Worm (Caenorhabditis elegans) whole organism, L4 larva: ENCODE results near the gene C01B9.4.
"Not testable (repeated sequence)": the region's sequence is repeated elsewhere in the genome, so short reads cannot be mapped to it uniquely, and the experiment has no call there.

Experiments used
- D1046.2 ChIP-seq: fragments of 200-800 bp; sonication (Bioruptor generic); IDR thresholded peaks from 2 replicates; pipeline ENCODE4 v1.3.6; 2022; ENCODE audit warnings: missing genetic modification characterization, missing compliant biosample characterization
- F10B5.3 ChIP-seq: sonication (generic microtip); optimal IDR thresholded peaks from 2 replicates; lab custom pipeline; 2016; ENCODE audit warnings: mild to moderate bottlenecking, missing genetic modification characterization, missing compliant biosample characterization
- F26F4.8 ChIP-seq: fragments of 200-800 bp; sonication (Bioruptor generic); conservative IDR thresholded peaks from 2 replicates; pipeline ENCODE4 v1.3.6; 2022; ENCODE audit warnings: missing genetic modification characterization, missing compliant biosample characterization
- F44E2.7 ChIP-seq: fragments of 200-800 bp; sonication (Bioruptor generic); IDR thresholded peaks from 2 replicates; pipeline ENCODE4 v2.1.2; 2022; ENCODE audit warnings: missing genetic modification characterization, missing compliant biosample characterization
- T26A8.4 ChIP-seq: fragments of 200-800 bp; sonication (Bioruptor generic); IDR thresholded peaks from 2 replicates; pipeline ENCODE4 v1.3.6; 2022; ENCODE audit warnings: missing genetic modification characterization, missing compliant biosample characterization
- aha-1 ChIP-seq: fragments of 150-350 bp; peaks from one replicate; lab custom pipeline; 2014; ENCODE audit warnings: missing biosample characterization, missing genetic modification characterization
- ama-1 ChIP-seq: fragments of 150-350 bp; optimal IDR thresholded peaks from 2 replicates; lab custom pipeline; 2014; ENCODE audit warnings: inconsistent platforms, mixed read lengths
- arid-1 ChIP-seq: fragments of 200-800 bp; sonication (Bioruptor generic); conservative IDR thresholded peaks from 2 replicates; pipeline ENCODE4 v1.3.6; 2022; ENCODE audit warnings: missing genetic modification reagents, missing genetic modification characterization, missing compliant biosample characterization
- ceh-62 ChIP-seq: sonication (generic microtip); optimal IDR thresholded peaks from 2 replicates; lab custom pipeline; 2017; ENCODE audit warnings: missing biosample characterization, missing genetic modification characterization
- daf-12 ChIP-seq: fragments of 150-350 bp; optimal IDR thresholded peaks from 2 replicates; lab custom pipeline; 2014; ENCODE audit warnings: missing biosample characterization, missing genetic modification reagents, missing genetic modification characterization
- daf-16 ChIP-seq, 3 experiments: sonication (generic microtip); optimal IDR thresholded peaks; 2 replicates each; lab custom pipeline; 2016 to 2017; ENCODE audit warnings: missing genetic modification characterization in 3 of 3, missing genetic modification reagents in 3 of 3, mild to moderate bottlenecking in 2 of 3, missing compliant biosample characterization in 2 of 3, missing biosample characterization in 1 of 3, moderate library complexity in 1 of 3
- daf-19 ChIP-seq: fragments of 200-800 bp; sonication (Bioruptor generic); conservative IDR thresholded peaks from 2 replicates; pipeline ENCODE4 v1.3.6; 2022; ENCODE audit warnings: missing genetic modification characterization, missing compliant biosample characterization
- dmd-9 ChIP-seq: fragments of 200-800 bp; sonication (Bioruptor generic); IDR thresholded peaks from 2 replicates; pipeline ENCODE4 v1.3.6; 2022; ENCODE audit warnings: missing genetic modification reagents, missing genetic modification characterization, missing compliant biosample characterization
- dpl-1 ChIP-seq: fragments of 150-350 bp; optimal IDR thresholded peaks from 2 replicates; lab custom pipeline; 2014; ENCODE audit warnings: missing biosample characterization, missing genetic modification reagents, missing genetic modification characterization
- dve-1 ChIP-seq: sonication (generic microtip); optimal IDR thresholded peaks from 2 replicates; lab custom pipeline; 2017; ENCODE audit warnings: antibody characterized with exemption, mild to moderate bottlenecking, missing genetic modification characterization, missing compliant biosample characterization; ENCODE audit not compliant: insufficient read depth
- egl-27 ChIP-seq: sonication (generic microtip); optimal IDR thresholded peaks from 3 replicates; lab custom pipeline; 2017; ENCODE audit warnings: missing biosample characterization, missing genetic modification reagents, missing genetic modification characterization
- fkh-10 ChIP-seq: fragments of 150-350 bp; optimal IDR thresholded peaks from 2 replicates; lab custom pipeline; 2014; ENCODE audit warnings: missing biosample characterization, missing genetic modification reagents, missing genetic modification characterization
- hlh-11 ChIP-seq: fragments of 200-800 bp; sonication (Bioruptor generic); optimal IDR thresholded peaks from 2 replicates; lab custom pipeline; 2018; ENCODE audit warnings: mild to moderate bottlenecking, missing genetic modification characterization, missing compliant biosample characterization
- hmg-1.1 ChIP-seq: fragments of 200-800 bp; sonication (Bioruptor generic); IDR thresholded peaks from 2 replicates; pipeline ENCODE4 v1.3.6; 2022; ENCODE audit warnings: missing genetic modification reagents, missing genetic modification characterization, missing compliant biosample characterization
- lin-13 ChIP-seq: fragments of 150-350 bp; optimal IDR thresholded peaks from 2 replicates; lab custom pipeline; 2014; ENCODE audit warnings: missing biosample characterization, missing genetic modification reagents, missing genetic modification characterization
- lin-15B ChIP-seq: fragments of 150-350 bp; sonication (generic microtip); optimal IDR thresholded peaks from 3 replicates; lab custom pipeline; 2014; ENCODE audit warnings: missing biosample characterization, missing genetic modification characterization
- lin-38 ChIP-seq: fragments of 200-800 bp; sonication (Bioruptor generic); IDR thresholded peaks from 2 replicates; pipeline ENCODE4 v1.3.6; 2022; ENCODE audit warnings: missing genetic modification reagents, missing genetic modification characterization, missing compliant biosample characterization
- mdt-29 ChIP-seq: fragments of 200-800 bp; sonication (Bioruptor generic); IDR thresholded peaks from 2 replicates; pipeline ENCODE4 v1.3.6; 2022; ENCODE audit warnings: missing genetic modification reagents, missing genetic modification characterization, missing compliant biosample characterization
- mep-1 ChIP-seq: fragments of 150-350 bp; sonication (generic microtip); optimal IDR thresholded peaks from 3 replicates; lab custom pipeline; 2014; ENCODE audit warnings: missing biosample characterization, missing genetic modification characterization
- nhr-102 ChIP-seq: sonication (generic microtip); optimal IDR thresholded peaks from 2 replicates; lab custom pipeline; 2016; ENCODE audit warnings: mild to moderate bottlenecking, missing genetic modification characterization, moderate library complexity, missing compliant biosample characterization
- nhr-42 ChIP-seq: fragments of 200-800 bp; sonication (Bioruptor generic); IDR thresholded peaks from 2 replicates; pipeline ENCODE4 v1.3.6; 2022; ENCODE audit warnings: missing genetic modification characterization, missing compliant biosample characterization
- nhr-48 ChIP-seq: sonication (generic microtip); optimal IDR thresholded peaks from 2 replicates; lab custom pipeline; 2016; ENCODE audit warnings: mild to moderate bottlenecking, missing genetic modification characterization, missing compliant biosample characterization
- nhr-77 ChIP-seq: fragments of 150-350 bp; optimal IDR thresholded peaks from 2 replicates; lab custom pipeline; 2014; ENCODE audit warnings: missing biosample characterization, missing genetic modification characterization
- php-3 ChIP-seq: fragments of 200-800 bp; sonication (Bioruptor generic); IDR thresholded peaks from 2 replicates; pipeline ENCODE4 v1.3.6; 2022; ENCODE audit warnings: missing genetic modification reagents, missing genetic modification characterization, missing compliant biosample characterization
- rbr-2 ChIP-seq: sonication (generic microtip); optimal IDR thresholded peaks from 2 replicates; lab custom pipeline; 2016; ENCODE audit warnings: missing genotype, missing genetic modification characterization, missing compliant biosample characterization
- snpc-1.2 ChIP-seq: fragments of 200-800 bp; sonication (Bioruptor generic); IDR thresholded peaks from 2 replicates; pipeline ENCODE4 v1.3.6; 2022; ENCODE audit warnings: missing genetic modification reagents, missing genetic modification characterization, missing compliant biosample characterization
- unc-130 ChIP-seq: sonication (generic microtip); optimal IDR thresholded peaks from 2 replicates; lab custom pipeline; 2016; ENCODE audit warnings: missing genetic modification reagents, missing genetic modification characterization, missing compliant biosample characterization
- unc-62 ChIP-seq, 3 experiments: fragments of 150-350 bp in 1 of 3; sonication (generic microtip); optimal IDR thresholded peaks in 2 of 3; peaks in 1 of 3; 1 replicate in 1 of 3; 2 replicates in 2 of 3; lab custom pipeline; 2014 to 2017; ENCODE audit warnings: missing biosample characterization in 3 of 3, missing genetic modification characterization in 3 of 3, missing genetic modification reagents in 3 of 3, missing genotype in 1 of 3

C01B9.4 gene

DNA sequence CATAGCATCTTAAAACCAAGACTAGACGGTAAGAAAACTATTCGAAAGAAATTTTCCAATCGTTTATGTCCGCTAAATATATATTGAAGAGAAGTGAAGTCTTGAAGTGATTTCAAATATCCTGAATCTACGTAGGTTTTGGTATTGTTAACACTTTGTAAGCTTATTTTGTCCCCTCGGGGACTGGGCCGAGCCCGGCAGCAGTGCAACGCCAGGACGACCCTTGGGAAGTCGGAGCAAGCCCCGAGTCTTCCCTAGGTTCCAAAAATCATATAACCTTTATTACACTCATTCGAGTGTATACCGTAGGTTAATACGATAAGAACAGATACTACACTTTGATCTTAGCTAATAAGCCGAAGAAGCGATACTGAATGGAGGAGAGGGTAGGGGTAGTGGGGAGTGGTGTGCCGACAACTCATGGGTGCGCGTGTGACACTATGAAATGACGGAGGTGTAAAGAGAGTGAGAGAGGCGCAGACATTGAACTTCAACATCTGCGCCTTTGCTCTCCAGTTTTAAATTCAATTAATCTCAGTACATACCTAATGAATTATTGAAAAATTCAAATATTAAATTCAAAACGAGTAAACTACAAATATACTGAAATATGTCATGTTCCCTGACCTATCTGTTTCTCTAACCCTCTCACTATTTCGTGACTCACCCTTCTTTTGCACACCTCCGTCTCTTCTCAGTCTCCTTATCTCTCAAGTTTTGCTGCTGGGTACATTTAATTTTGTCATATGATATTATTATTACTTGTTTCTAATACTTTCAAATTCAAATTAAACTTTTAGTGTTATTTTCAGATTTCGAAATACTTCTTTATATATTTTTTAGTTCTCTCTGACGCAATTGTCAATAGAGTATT lies 45.6 kb upstream of the C01B9.4 start (continued):
- TF ChIP-seq lin-38 (GFP tag; lab: Robert Waterston, UW) (peak; percentile 63), mep-1 (peak; percentile 62), ama-1 (lab: Kevin White, UChicago) (peak; percentile 83), rbr-2 (tag; lab: Kevin White, UChicago) (peak; percentile 39), mdt-29 (GFP tag; lab: Robert Waterston, UW) (peak; percentile 69; the same call in 1 of the 2 replicates), unc-130 (GFP tag; lab: Kevin White, UChicago) (peak; percentile 57), dve-1 (tag; lab: Kevin White, UChicago) (peak; percentile 63), arid-1 (peak; percentile 52; the same call in 1 of the 2 replicates), T26A8.4 (GFP tag; lab: Robert Waterston, UW) (peak; percentile 89), lin-13 (GFP tag; lab: Kevin White, UChicago) (peak; percentile 61)

- peak in 1 of 2 experiments; percentile 27 for TF ChIP-seq unc-62 (GFP tag; optimal IDR thresholded peaks at IDR 0.05 in 1 of 2; lab: Kevin White, UChicago)
- no peak for TF ChIP-seq unc-62 (tag; optimal IDR thresholded peaks at IDR 0.05; lab: Kevin White, UChicago)
- no peak for TF ChIP-seq fkh-10 (GFP tag; lab: Kevin White, UChicago)
These were observed 44.8 kb upstream of the C01B9.4 start, which contains the start of gene his-42 for ce11 chrII:13828597-13828996. Gene his-42 (minus strand): TSS chrII:13828697.

DNA sequence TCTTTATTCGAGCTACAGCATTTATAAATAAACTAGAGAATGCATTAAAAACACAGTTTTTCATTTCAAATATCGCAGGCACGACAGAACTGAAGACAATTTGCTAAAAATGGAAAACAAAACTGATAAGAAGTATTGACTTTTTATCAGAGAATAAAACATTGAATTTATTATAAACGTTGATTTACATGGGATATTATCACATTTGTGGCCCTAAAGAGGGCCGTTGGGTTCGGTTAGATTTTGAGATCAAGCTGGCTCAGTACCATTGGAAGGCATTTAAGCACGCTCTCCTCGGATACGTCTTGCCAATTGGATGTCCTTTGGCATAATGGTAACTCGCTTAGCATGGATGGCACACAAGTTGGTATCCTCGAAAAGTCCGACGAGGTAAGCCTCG lies 40.8 kb upstream of the C01B9.4 start:
- TF ChIP-seq nhr-77 (tag; lab: Kevin White, UChicago) (peak; percentile 72), daf-16 (tag; optimal IDR thresholded peaks at IDR 0.05; lab: Kevin White, UChicago) (peak; percentile 32)
- not testable (repeated sequence) for TF ChIP-seq daf-16 (GFP tag; optimal IDR thresholded peaks at IDR 0.05; lab: Kevin White, UChicago)

- TF ChIP-seq egl-27 (tag; lab: Kevin White, UChicago); nhr-42 (GFP tag; lab: Robert Waterston, UW); ceh-62: not testable (repeated sequence)
These were observed 34.3 kb upstream of the C01B9.4 start, which contains the start of gene his-16 for ce11 chrII:13818043-13818442. Gene his-16 (minus strand): TSS chrII:13818143.

DNA sequence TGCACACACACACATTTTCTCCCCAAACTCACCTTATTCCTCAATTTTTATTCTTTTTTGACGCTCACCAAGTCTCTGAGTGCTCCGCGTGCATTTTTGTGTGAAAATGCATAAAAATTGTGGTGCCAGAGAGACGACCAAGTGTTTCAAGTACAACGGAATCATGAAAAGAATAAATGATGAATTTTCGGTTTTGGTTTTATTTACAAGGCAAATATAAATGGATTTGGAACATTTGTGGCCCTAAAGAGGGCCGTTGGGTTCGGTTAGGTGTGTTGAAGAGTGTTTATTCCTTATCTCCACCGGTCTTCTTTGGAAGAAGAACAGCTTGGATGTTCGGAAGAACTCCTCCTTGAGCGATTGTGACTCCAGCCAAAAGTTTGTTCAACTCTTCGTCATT lies 33.7 kb upstream of the C01B9.4 start:
- TF ChIP-seq nhr-102 (tag; lab: Kevin White, UChicago) (peak; percentile 2), arid-1 (0 out of 2 replicates have a peak, but pooled peaks have one; percentile 41), snpc-1.2 (0 out of 2 replicates have a peak, but pooled peaks have one; percentile 51), lin-38 (GFP tag; lab: Robert Waterston, UW) (peak; percentile 46), php-3 (GFP tag; lab: Robert Waterston, UW) (0 out of 2 replicates have a peak, but pooled peaks have one; percentile 7), nhr-42 (GFP tag; lab: Robert Waterston, UW) (0 out of 2 replicates have a peak, but pooled peaks have one; percentile 43)

ce11 chrII:13815513-13815912 lies 31.7 kb upstream of the C01B9.4 start:
- TF ChIP-seq dpl-1: no peak
- TF ChIP-seq daf-12 (tag; lab: Kevin White, UChicago): no peak
- no peak for TF ChIP-seq D1046.2 (GFP tag; lab: Robert Waterston, UW)
- no peak for TF ChIP-seq F26F4.8 (GFP tag; lab: Robert Waterston, UW)
- no peak for TF ChIP-seq hmg-1.1 (GFP tag; lab: Robert Waterston, UW)
- no peak for TF ChIP-seq F10B5.3
- TF ChIP-seq aha-1: peak; percentile 86
- TF ChIP-seq unc-62 (GFP tag; optimal IDR thresholded peaks at IDR 0.05 in 1 of 2; lab: Kevin White, UChicago): peak in 1 of 2 experiments; percentile 87
- TF ChIP-seq unc-62 (tag; optimal IDR thresholded peaks at IDR 0.05; lab: Kevin White, UChicago): no peak
- 0 out of 2 replicates have a peak, but pooled peaks have one; percentile 56 for TF ChIP-seq daf-19 (GFP tag; lab: Robert Waterston, UW)
- no peak for TF ChIP-seq lin-15B
- no peak for TF ChIP-seq hlh-11 (tag; lab: Kevin White, UChicago)
- TF ChIP-seq nhr-48 (tag; lab: Kevin White, UChicago): no peak
- no peak for TF ChIP-seq dmd-9 (GFP tag; lab: Robert Waterston, UW)
- TF ChIP-seq F44E2.7 (GFP tag; lab: Robert Waterston, UW): no peak
